Fruit fly (Drosophila melanogaster): ENCODE data around the gene Apl.

- TF ChIP-seq psq (optimal IDR thresholded peaks at IDR 0.05), result no peak
- no peak for TF ChIP-seq Myc (optimal IDR thresholded peaks at IDR 0.05)
- no peak for TF ChIP-seq insv (optimal IDR thresholded peaks at IDR 0.05)
These were observed 48.8 kb upstream of the Apl start for dm6 chr3L:16546159-16546558.

Measured in Kc167 (cell line).